Worm (Caenorhabditis elegans): ENCODE measurements around the gene rnp-9.

- TF ChIP-seq flt-1 (GFP tag; IDR thresholded peaks at IDR 0.05) (no peak), tab-1 (GFP tag; IDR thresholded peaks at IDR 0.05) (no peak), ztf-29 (GFP tag; IDR thresholded peaks at IDR 0.05) (no peak), klf-2 (GFP tag; conservative IDR thresholded peaks at IDR 0.05) (no peak), ref-1 (GFP tag; conservative IDR thresholded peaks at IDR 0.05) (no peak), med-1 (GFP tag; optimal IDR thresholded peaks at IDR 0.05; ENCODE audit: insufficient read depth) (no peak), cog-1 (tag; optimal IDR thresholded peaks at IDR 0.05) (no peak)
Measured at ce11 chrX:10182613-10183012, 15.5 kb downstream of the rnp-9 start.

Measured in whole organism, midembryonic.